Worm (Caenorhabditis elegans) whole organism, L3 larva: ENCODE data around the gene ptp-1.

Source experiments
- R02D3.7 ChIP-seq: fragments of 150-350 bp; optimal IDR thresholded peaks from 2 replicates; lab custom pipeline; 2014; ENCODE audit warnings: missing biosample characterization, missing genetic modification characterization
- ZK546.5 ChIP-seq: sonication (generic microtip); optimal IDR thresholded peaks from 2 replicates; lab custom pipeline; 2017; ENCODE audit warnings: missing biosample characterization, missing genetic modification characterization
- ceh-16 ChIP-seq: sonication (generic microtip); optimal IDR thresholded peaks from 2 replicates; lab custom pipeline; 2017; ENCODE audit warnings: missing biosample characterization, missing genetic modification characterization
- ceh-82 ChIP-seq: fragments of 150-350 bp; optimal IDR thresholded peaks from 2 replicates; lab custom pipeline; 2014; ENCODE audit warnings: missing biosample characterization, missing genetic modification characterization
- daf-12 ChIP-seq: fragments of 150-350 bp; optimal IDR thresholded peaks from 2 replicates; lab custom pipeline; 2014; ENCODE audit warnings: missing biosample characterization, missing genetic modification reagents, missing genetic modification characterization
- egl-27 ChIP-seq: sonication (generic microtip); optimal IDR thresholded peaks from 4 replicates; lab custom pipeline; 2017; ENCODE audit warnings: missing biosample characterization, missing genetic modification reagents, missing genetic modification characterization
- egl-5 ChIP-seq: fragments of 150-350 bp; optimal IDR thresholded peaks from 2 replicates; lab custom pipeline; 2017; ENCODE audit warnings: missing biosample characterization, missing genetic modification reagents, missing genetic modification characterization, inconsistent platforms
- elt-2 ChIP-seq: sonication (generic microtip); optimal IDR thresholded peaks from 2 replicates; lab custom pipeline; 2016; ENCODE audit warnings: missing genetic modification reagents, mild to moderate bottlenecking, missing genetic modification characterization, missing compliant biosample characterization
- elt-3 ChIP-seq, 3 experiments: fragments of 150-350 bp in 1 of 3; sonication (generic microtip) in 2 of 3; optimal IDR thresholded peaks; 2 replicates in 2 of 3; 4 replicates in 1 of 3; lab custom pipeline; 2014 to 2017; ENCODE audit warnings: missing biosample characterization in 3 of 3, missing genetic modification characterization in 3 of 3
- fkh-10 ChIP-seq: sonication (generic microtip); optimal IDR thresholded peaks from 2 replicates; lab custom pipeline; 2017; ENCODE audit warnings: missing biosample characterization, missing genetic modification reagents, missing genetic modification characterization
- fkh-2 ChIP-seq: fragments of 150-350 bp; optimal IDR thresholded peaks from 2 replicates; lab custom pipeline; 2014; ENCODE audit warnings: missing biosample characterization, missing genetic modification reagents, missing genetic modification characterization
- fos-1 ChIP-seq: fragments of 150-350 bp; optimal IDR thresholded peaks from 2 replicates; lab custom pipeline; 2014; ENCODE audit warnings: missing biosample characterization, missing genetic modification characterization
- hmg-11 ChIP-seq: sonication (generic microtip); optimal IDR thresholded peaks from 2 replicates; lab custom pipeline; 2016; ENCODE audit warnings: missing genetic modification characterization, missing compliant biosample characterization
- jun-1 ChIP-seq: fragments of 150-350 bp; optimal IDR thresholded peaks from 2 replicates; lab custom pipeline; 2014; ENCODE audit warnings: missing biosample characterization, missing genetic modification reagents, missing genetic modification characterization
- lin-39 ChIP-seq: fragments of 150-350 bp; optimal IDR thresholded peaks from 2 replicates; lab custom pipeline; 2018; ENCODE audit warnings: missing biosample characterization, missing genetic modification reagents, missing genetic modification characterization
- lsy-12 ChIP-seq: sonication (generic microtip); optimal IDR thresholded peaks from 2 replicates; lab custom pipeline; 2016; ENCODE audit warnings: mild to moderate bottlenecking, missing genetic modification characterization, missing compliant biosample characterization
- mdl-1 ChIP-seq: fragments of 150-350 bp; optimal IDR thresholded peaks from 2 replicates; lab custom pipeline; 2014; ENCODE audit warnings: missing biosample characterization, missing genetic modification characterization
- mml-1 ChIP-seq: fragments of 150-350 bp; sonication (generic microtip); optimal IDR thresholded peaks from 3 replicates; lab custom pipeline; 2014; ENCODE audit warnings: missing biosample characterization, missing genetic modification characterization
- nfya-1 ChIP-seq: sonication (generic microtip); optimal IDR thresholded peaks from 2 replicates; lab custom pipeline; 2017; ENCODE audit warnings: missing genetic modification characterization, mild to moderate bottlenecking, missing compliant biosample characterization, antibody characterized with exemption, moderate library complexity; ENCODE audit not compliant: insufficient read depth
- nhr-11 ChIP-seq: fragments of 150-350 bp; optimal IDR thresholded peaks from 2 replicates; lab custom pipeline; 2014; ENCODE audit warnings: missing biosample characterization, missing genetic modification characterization
- nhr-12 ChIP-seq: fragments of 150-350 bp; optimal IDR thresholded peaks from 2 replicates; lab custom pipeline; 2014; ENCODE audit warnings: missing biosample characterization, missing genetic modification characterization
- nhr-23 ChIP-seq: fragments of 150-350 bp; optimal IDR thresholded peaks from 2 replicates; lab custom pipeline; 2014; ENCODE audit warnings: missing biosample characterization, missing genetic modification reagents, missing genetic modification characterization
- nhr-25 ChIP-seq: sonication (generic microtip); optimal IDR thresholded peaks from 2 replicates; lab custom pipeline; 2017; ENCODE audit warnings: missing biosample characterization, missing genetic modification characterization
- nhr-28 ChIP-seq: fragments of 150-350 bp; optimal IDR thresholded peaks from 2 replicates; lab custom pipeline; 2014; ENCODE audit warnings: missing biosample characterization, missing genetic modification characterization
- nhr-43 ChIP-seq: sonication (generic microtip); optimal IDR thresholded peaks from 2 replicates; lab custom pipeline; 2016; ENCODE audit warnings: mild to moderate bottlenecking, missing genetic modification characterization, missing compliant biosample characterization; ENCODE audit not compliant: poor library complexity, severe bottlenecking
- nhr-67 ChIP-seq: fragments of 150-350 bp; optimal IDR thresholded peaks from 2 replicates; lab custom pipeline; 2014; ENCODE audit warnings: missing biosample characterization, missing genetic modification characterization
- nhr-76 ChIP-seq: fragments of 150-350 bp; sonication (generic microtip); optimal IDR thresholded peaks from 5 replicates; lab custom pipeline; 2014; ENCODE audit warnings: missing biosample characterization, missing genetic modification characterization
- nhr-77 ChIP-seq: fragments of 150-350 bp; optimal IDR thresholded peaks from 2 replicates; lab custom pipeline; 2014; ENCODE audit warnings: missing biosample characterization, missing genetic modification characterization
- pha-4 ChIP-seq: fragments of 150-350 bp; optimal IDR thresholded peaks from 2 replicates; lab custom pipeline; 2014; ENCODE audit warnings: missing biosample characterization, missing genetic modification reagents, missing genetic modification characterization
- sea-2 ChIP-seq: fragments of 150-350 bp; sonication (generic microtip); optimal IDR thresholded peaks from 4 replicates; lab custom pipeline; 2014; ENCODE audit warnings: missing biosample characterization, missing genetic modification reagents, missing genetic modification characterization
- snpc-4 ChIP-seq: fragments of 150-350 bp; optimal IDR thresholded peaks from 2 replicates; lab custom pipeline; 2014; ENCODE audit warnings: missing biosample characterization, missing genetic modification characterization
- tbx-2 ChIP-seq: sonication (generic microtip); optimal IDR thresholded peaks from 2 replicates; lab custom pipeline; 2016; ENCODE audit warnings: mild to moderate bottlenecking, missing genetic modification characterization, missing compliant biosample characterization
- unc-39 ChIP-seq: sonication (generic microtip); optimal IDR thresholded peaks from 4 replicates; lab custom pipeline; 2017; ENCODE audit warnings: missing biosample characterization, missing genetic modification characterization
- unc-62 ChIP-seq: fragments of 150-350 bp; sonication (generic microtip); optimal IDR thresholded peaks from 4 replicates; lab custom pipeline; 2014; ENCODE audit warnings: missing biosample characterization, missing genetic modification reagents, missing genetic modification characterization
- ztf-11 ChIP-seq: fragments of 150-350 bp; optimal IDR thresholded peaks from 2 replicates; lab custom pipeline; 2014; ENCODE audit warnings: missing biosample characterization, missing genetic modification characterization

Gene ptp-1

DNA sequence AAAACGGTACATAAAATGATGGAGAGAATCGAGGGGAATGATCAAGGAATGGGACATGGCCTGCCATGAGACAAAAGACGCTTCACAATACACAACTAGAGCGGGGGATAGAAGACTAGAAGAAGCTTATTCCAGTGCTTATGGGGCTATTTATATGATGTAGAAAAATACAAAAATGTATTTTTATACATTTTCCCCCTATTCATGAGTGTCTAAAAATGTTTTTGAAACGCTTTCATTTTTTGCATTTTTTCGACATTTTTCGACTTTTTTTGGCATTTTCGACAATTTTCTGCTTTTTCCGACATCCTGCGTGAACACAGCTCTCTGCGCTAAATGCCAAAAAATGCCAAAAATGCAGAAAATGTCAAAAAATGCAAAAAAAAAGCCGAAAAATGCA lies 21.9 kb downstream of the ptp-1 start:
- TF ChIP-seq lin-39 (tag; lab: Kevin White, UChicago) (no peak), nhr-43 (tag; lab: Kevin White, UChicago) (no peak), fos-1 (tag; lab: Kevin White, UChicago) (no peak), snpc-4 (tag; lab: Kevin White, UChicago) (no peak), hmg-11 (tag; lab: Kevin White, UChicago) (no peak)

DNA sequence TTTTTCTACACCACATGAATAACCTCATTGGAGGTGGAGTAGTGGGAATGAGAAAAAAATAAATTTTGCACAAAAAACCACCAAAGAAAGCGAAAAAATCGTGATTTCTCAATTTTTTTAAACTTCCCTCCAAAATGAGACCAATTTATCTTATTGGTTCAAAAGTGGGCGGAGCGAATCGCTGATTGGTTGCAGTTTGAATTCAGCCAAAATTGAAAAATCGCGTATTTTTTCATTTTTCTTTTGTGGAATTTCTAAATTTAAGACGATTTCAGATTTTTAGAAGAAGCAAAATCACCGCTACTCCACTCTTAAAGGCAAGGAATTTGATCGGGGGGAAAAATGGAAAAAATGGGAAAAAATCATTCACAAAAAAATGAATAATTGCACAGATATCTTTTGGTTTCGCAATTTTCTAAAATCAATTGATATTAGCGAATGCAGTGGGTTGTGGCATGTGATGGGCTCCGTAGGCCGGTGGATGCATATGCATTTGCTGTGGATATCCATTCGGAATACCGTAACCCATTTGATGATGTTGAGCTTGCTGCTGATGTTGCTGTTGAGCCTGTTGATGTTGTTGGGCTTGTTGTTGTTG lies 22.5 kb downstream of the ptp-1 start:
- TF ChIP-seq unc-39 (tag; lab: Kevin White, UChicago) (no peak), nfya-1 (peak; percentile 88), mml-1 (tag; lab: Kevin White, UChicago) (no peak), nhr-67 (no peak)

DNA sequence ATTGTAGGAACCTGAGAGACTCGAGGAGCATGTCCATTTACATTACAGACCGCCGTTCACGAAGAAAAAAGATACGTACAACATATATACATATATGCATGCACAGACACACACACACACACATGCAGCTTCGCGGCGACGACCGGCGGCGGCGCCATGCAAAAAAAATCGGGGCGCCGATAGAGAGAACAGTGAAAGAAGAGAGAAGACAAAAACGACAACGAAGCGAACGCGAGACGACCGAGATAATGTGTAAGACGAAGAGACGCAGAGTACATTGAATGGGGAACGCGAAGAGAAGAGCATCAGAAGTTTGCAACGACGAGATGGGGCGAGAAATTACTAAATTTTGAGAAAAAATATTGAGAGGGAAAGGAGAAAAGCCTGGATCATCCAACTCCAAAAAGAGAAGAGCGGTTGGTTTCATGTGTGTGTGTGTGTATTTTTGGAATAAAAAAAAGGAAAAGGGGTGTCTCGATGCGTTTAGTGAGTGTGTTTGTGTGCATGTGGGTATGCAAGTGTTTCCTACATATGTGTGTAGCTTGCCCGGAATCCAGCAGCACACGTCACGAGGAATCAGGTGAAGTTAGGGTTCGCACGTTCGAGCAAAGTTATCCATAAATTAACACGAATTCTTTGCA lies 29.2 kb downstream of the ptp-1 start:
- TF ChIP-seq tbx-2 (tag; lab: Kevin White, UChicago) (no peak), nhr-25 (no peak), egl-27 (tag; lab: Kevin White, UChicago) (no peak), elt-2 (peak; percentile 47), lsy-12 (no peak), pha-4 (peak; percentile 37), ceh-82 (tag; lab: Kevin White, UChicago) (no peak), elt-3 (tag; optimal IDR thresholded peaks at IDR 0.05; lab: Kevin White, UChicago) (no peak), daf-12 (tag; lab: Kevin White, UChicago) (no peak), sea-2 (GFP tag; lab: Kevin White, UChicago) (no peak), mdl-1 (tag; lab: Kevin White, UChicago) (no peak), nhr-28 (tag; lab: Kevin White, UChicago) (no peak), nhr-12 (no peak), ztf-11 (tag; lab: Kevin White, UChicago) (no peak), nhr-77 (tag; lab: Kevin White, UChicago) (no peak), nhr-11 (tag; lab: Kevin White, UChicago) (no peak), fkh-10 (GFP tag; lab: Kevin White, UChicago) (no peak), R02D3.7 (tag; lab: Kevin White, UChicago) (no peak), nfya-1 (peak; percentile 39), unc-62 (GFP tag; lab: Kevin White, UChicago) (no peak), ZK546.5 (tag; lab: Kevin White, UChicago) (no peak), fos-1 (tag; lab: Kevin White, UChicago) (no peak), lin-39 (tag; lab: Kevin White, UChicago) (peak; percentile 48), mml-1 (tag; lab: Kevin White, UChicago) (no peak), hmg-11 (tag; lab: Kevin White, UChicago) (peak; percentile 45), snpc-4 (tag; lab: Kevin White, UChicago) (peak; percentile 14), egl-5 (tag; lab: Kevin White, UChicago) (peak; percentile 40), nhr-43 (tag; lab: Kevin White, UChicago) (no peak)
- TF ChIP-seq, all 47 proteins: peak for 7

DNA sequence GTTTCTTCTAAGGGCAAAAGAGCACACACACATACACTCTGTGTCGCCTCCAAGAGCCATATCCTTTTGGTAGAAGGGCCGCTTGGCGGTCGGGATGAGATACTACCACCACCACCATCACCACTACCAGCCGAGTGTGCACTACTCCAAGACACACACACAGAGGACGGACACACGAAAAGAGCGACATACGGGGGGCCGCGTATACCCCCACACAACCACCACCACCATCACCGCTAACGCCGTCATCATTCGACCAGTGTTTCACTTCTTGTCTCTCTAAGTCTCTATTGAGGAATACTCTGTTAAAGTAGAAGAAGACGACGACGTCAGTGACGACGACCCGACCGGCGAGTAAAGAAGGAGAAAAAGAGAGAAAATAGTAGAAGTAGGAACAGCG lies 30.1 kb downstream of the ptp-1 start:
- TF ChIP-seq nfya-1 (peak; percentile 46), lin-39 (tag; lab: Kevin White, UChicago) (peak; percentile 82), pha-4 (no peak), hmg-11 (tag; lab: Kevin White, UChicago) (peak; percentile 63), R02D3.7 (tag; lab: Kevin White, UChicago) (no peak), jun-1 (tag; lab: Kevin White, UChicago) (no peak), nhr-23 (peak; percentile 27), nhr-76 (tag; lab: Kevin White, UChicago) (no peak), fkh-10 (GFP tag; lab: Kevin White, UChicago) (no peak), egl-5 (tag; lab: Kevin White, UChicago) (no peak), nhr-43 (tag; lab: Kevin White, UChicago) (no peak), fkh-2 (tag; lab: Kevin White, UChicago) (no peak), unc-39 (tag; lab: Kevin White, UChicago) (no peak), sea-2 (GFP tag; lab: Kevin White, UChicago) (no peak), ZK546.5 (tag; lab: Kevin White, UChicago) (no peak), ceh-16 (tag; lab: Kevin White, UChicago) (no peak), ztf-11 (tag; lab: Kevin White, UChicago) (no peak)
- TF ChIP-seq, all 47 proteins: peak for 4
